Worm (Caenorhabditis elegans) whole organism, L4 larva: ENCODE measurements around the gene C09G9.5.

Experiments used
- attf-4 ChIP-seq: sonication (generic microtip); optimal IDR thresholded peaks from 3 replicates; lab custom pipeline; 2017; ENCODE audit warnings: missing biosample characterization, missing genetic modification characterization
- ces-1 ChIP-seq: fragments of 150-350 bp; sonication (generic microtip); optimal IDR thresholded peaks from 4 replicates; lab custom pipeline; 2014; ENCODE audit warnings: missing biosample characterization, missing genetic modification reagents, missing genetic modification characterization
- daf-12 ChIP-seq: fragments of 150-350 bp; optimal IDR thresholded peaks from 2 replicates; lab custom pipeline; 2014; ENCODE audit warnings: missing biosample characterization, missing genetic modification reagents, missing genetic modification characterization
- daf-19 ChIP-seq: fragments of 200-800 bp; sonication (Bioruptor generic); conservative IDR thresholded peaks from 2 replicates; pipeline ENCODE4 v1.3.6; 2022; ENCODE audit warnings: missing genetic modification characterization, missing compliant biosample characterization
- egl-27 ChIP-seq: sonication (generic microtip); optimal IDR thresholded peaks from 3 replicates; lab custom pipeline; 2017; ENCODE audit warnings: missing biosample characterization, missing genetic modification reagents, missing genetic modification characterization
- lim-7 ChIP-seq: fragments of 200-800 bp; sonication (Bioruptor generic); IDR thresholded peaks from 2 replicates; pipeline ENCODE4 v1.3.6; 2022; ENCODE audit warnings: missing genetic modification characterization, missing compliant biosample characterization
- nhr-111 ChIP-seq: fragments of 200-800 bp; sonication (Bioruptor generic); optimal IDR thresholded peaks from 2 replicates; lab custom pipeline; 2018; ENCODE audit warnings: mild to moderate bottlenecking, missing genetic modification characterization, missing compliant biosample characterization
- saeg-2 ChIP-seq: fragments of 200-800 bp; sonication (Bioruptor generic); IDR thresholded peaks from 2 replicates; pipeline ENCODE4 v1.3.6; 2022; ENCODE audit warnings: missing genetic modification reagents, missing genetic modification characterization, missing compliant biosample characterization
- spr-1 ChIP-seq: sonication (generic microtip); optimal IDR thresholded peaks from 2 replicates; lab custom pipeline; 2016; ENCODE audit warnings: mild to moderate bottlenecking, missing genetic modification characterization, missing compliant biosample characterization
- unc-39 ChIP-seq: sonication (generic microtip); optimal IDR thresholded peaks from 2 replicates; lab custom pipeline; 2017; ENCODE audit warnings: missing biosample characterization, missing genetic modification characterization
- unc-62 ChIP-seq, 3 experiments: fragments of 150-350 bp in 1 of 3; sonication (generic microtip); optimal IDR thresholded peaks in 2 of 3; peaks in 1 of 3; 1 replicate in 1 of 3; 2 replicates in 2 of 3; lab custom pipeline; 2014 to 2017; ENCODE audit warnings: missing biosample characterization in 3 of 3, missing genetic modification characterization in 3 of 3, missing genetic modification reagents in 3 of 3, missing genotype in 1 of 3

Gene C09G9.5

ce11 chrIV:8927093-8927492, 40.8 kb downstream of the C09G9.5 start (continued):
- no peak for TF ChIP-seq attf-4
- peak; percentile 92 for TF ChIP-seq nhr-111 (GFP tag; lab: Kevin White, UChicago)
- peak; percentile 98 for TF ChIP-seq lim-7 (GFP tag; lab: Robert Waterston, UW)
- TF ChIP-seq unc-39 (tag; lab: Kevin White, UChicago): no peak
- peak; percentile 81 for TF ChIP-seq saeg-2 (GFP tag; lab: Robert Waterston, UW)
- TF ChIP-seq spr-1 (tag; lab: Kevin White, UChicago): peak; percentile 80
- TF ChIP-seq daf-19: 0 out of 2 replicates have a peak, but pooled peaks have one; percentile 9
- no peak for TF ChIP-seq ces-1 (GFP tag; lab: Kevin White, UChicago)

- peak in 1 of 2 experiments; percentile 38 for TF ChIP-seq unc-62 (GFP tag; optimal IDR thresholded peaks at IDR 0.05 in 1 of 2; lab: Kevin White, UChicago)
- TF ChIP-seq unc-62 (tag; optimal IDR thresholded peaks at IDR 0.05; lab: Kevin White, UChicago): no peak
- no peak for TF ChIP-seq daf-12 (tag; lab: Kevin White, UChicago)
Measured at ce11 chrIV:8929942-8930492, 43.7 kb downstream of the C09G9.5 start, which contains the start of the genes D1046.18 and slc-25A26. D1046.18 (plus strand) TSS chrIV:8930242. slc-25A26 (plus strand) TSS chrIV:8930442.

- TF ChIP-seq egl-27 (tag; lab: Kevin White, UChicago): no peak
Measured at ce11 chrIV:8933575-8933974, 47.2 kb downstream of the C09G9.5 start, which contains the start of gene D1046.4. D1046.4 (plus strand) TSS chrIV:8933875.
